Fruit fly (Drosophila melanogaster): ENCODE data around the gene Gba1b.
A peak's percentile ranks its signal among the peaks of the same experiment; 100 is the strongest.

The Gba1b gene

DNA sequence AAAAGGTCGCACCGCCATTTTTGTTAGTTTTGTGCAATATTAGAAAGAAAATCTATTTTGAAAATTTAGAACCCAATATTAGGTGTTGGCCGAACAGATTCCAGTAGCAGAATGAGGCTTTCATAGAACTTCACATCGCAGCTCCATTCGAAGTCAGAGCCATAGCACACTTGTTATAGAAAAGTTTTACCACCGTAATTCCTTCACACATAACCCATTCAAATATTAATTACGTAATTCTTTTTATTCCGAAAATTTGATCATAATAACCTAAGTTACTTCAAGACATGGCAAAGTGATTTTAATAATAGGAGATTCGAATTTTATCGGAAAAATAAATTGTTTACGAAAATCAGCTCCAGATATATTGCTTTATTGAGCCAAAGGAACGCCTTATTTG is 8.5 kb upstream of the Gba1b start, which contains the start of gene CG10252:
Gene CG10252 (minus strand): TSS at position 101 of the 400 bp plus-strand sequence.
- TF ChIP-seq Pdp1 (GFP tag; optimal IDR thresholded peaks at IDR 0.05) (peak in 1 of 2 experiments; percentile 68), Aef1 (GFP tag; IDR thresholded peaks at IDR 0.05) (no peak), Dll (GFP tag; IDR thresholded peaks at IDR 0.05; ENCODE audit: partially characterized antibody) (no peak), CG17802 (tag; optimal IDR thresholded peaks at IDR 0.05) (no peak), Dad (GFP tag; optimal IDR thresholded peaks at IDR 0.05) (no peak), twi (tag; optimal IDR thresholded peaks at IDR 0.05) (no peak), Abd-B (GFP tag; optimal IDR thresholded peaks at IDR 0.05) (no peak)

dm6 chr3R:23698835-23699234 is 5.8 kb upstream of the Gba1b start, which contains the start of gene prt:
Gene prt (minus strand): TSS chr3R:23699027.
- peak; percentile 27 for TF ChIP-seq Ets65A (GFP tag)
- no peak for TF ChIP-seq CG17186 (GFP tag; optimal IDR thresholded peaks at IDR 0.05)
- TF ChIP-seq scrt (GFP tag; optimal IDR thresholded peaks at IDR 0.05), result peak; percentile 72
- TF ChIP-seq CG9797 (GFP tag; optimal IDR thresholded peaks at IDR 0.05), result no peak
- no peak for TF ChIP-seq CG17385 (GFP tag; optimal IDR thresholded peaks at IDR 0.05)
- TF ChIP-seq Mrtf (GFP tag; IDR thresholded peaks at IDR 0.05), result 0 out of 3 replicates have a peak, but pooled peaks have one; percentile 16
- peak; percentile 87 for TF ChIP-seq Deaf1 (tag; optimal IDR thresholded peaks at IDR 0.05)
- TF ChIP-seq Hsf (GFP tag; optimal IDR thresholded peaks at IDR 0.05), result no peak
- no peak for TF ChIP-seq CG7786 (GFP tag; optimal IDR thresholded peaks at IDR 0.05)
- 0 out of 3 replicates have a peak, but pooled peaks have one; percentile 25 for TF ChIP-seq CG11456 (GFP tag; IDR thresholded peaks at IDR 0.05)
- no peak for TF ChIP-seq esg (GFP tag; conservative IDR thresholded peaks at IDR 0.05)
- TF ChIP-seq CG4707 (GFP tag; optimal IDR thresholded peaks at IDR 0.05), result no peak
- TF ChIP-seq CrebB (tag; optimal IDR thresholded peaks at IDR 0.05), result no peak

DNA sequence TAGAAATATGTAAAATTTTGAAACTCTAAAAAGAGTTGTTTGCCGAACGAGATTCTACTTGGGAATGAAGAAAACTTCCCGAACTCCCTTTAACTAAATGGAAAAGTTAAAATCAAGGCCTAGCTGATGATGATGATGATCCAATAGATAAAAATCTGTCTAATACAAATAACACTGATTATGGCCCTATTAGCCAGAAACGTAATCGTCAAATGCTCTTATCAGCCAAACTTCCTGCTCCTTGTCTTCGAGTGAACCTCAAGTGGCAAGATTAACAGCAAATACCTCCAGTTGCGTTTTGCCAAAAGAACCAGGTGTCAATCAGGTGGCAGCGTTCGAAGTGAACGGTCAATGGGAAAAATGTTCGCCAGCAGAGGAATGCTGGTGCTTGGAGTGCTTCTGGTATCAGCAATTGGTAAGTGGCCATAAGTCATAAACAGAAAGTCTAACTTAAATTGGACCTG is 4.3 kb upstream of the Gba1b start, which contains the start of the genes CG31468 and Gba1a:
Gene CG31468 (minus strand): TSS at position 51 of the 464 bp plus-strand sequence.
Gene Gba1a (plus strand): TSS at position 318 of the 464 bp plus-strand sequence.
- TF ChIP-seq exex (tag; optimal IDR thresholded peaks at IDR 0.05) (peak; percentile 72), psq (GFP tag; optimal IDR thresholded peaks at IDR 0.05) (no peak), sug (tag; optimal IDR thresholded peaks at IDR 0.05) (peak; percentile 26), Elba2 (GFP tag; optimal IDR thresholded peaks at IDR 0.05) (peak; percentile 28), sd (tag; optimal IDR thresholded peaks at IDR 0.05) (no peak), jigr1 (GFP tag; IDR thresholded peaks at IDR 0.05) (no peak)

dm6 chr3R:23702461-23702860 is 2.1 kb upstream of the Gba1b start, which contains the start of gene Qsox4:
Gene Qsox4 (plus strand): TSS chr3R:23702761.
- TF ChIP-seq Deaf1 (tag; optimal IDR thresholded peaks at IDR 0.05) (no peak), run (tag; optimal IDR thresholded peaks at IDR 0.05) (no peak), Meics (GFP tag; optimal IDR thresholded peaks at IDR 0.05) (no peak), ssp (GFP tag; IDR thresholded peaks at IDR 0.05) (no peak), zfh1 (GFP tag; IDR thresholded peaks at IDR 0.05) (no peak), sd (tag; optimal IDR thresholded peaks at IDR 0.05) (no peak), eyg (GFP tag; optimal IDR thresholded peaks at IDR 0.05) (no peak), CG6175 (GFP tag; IDR thresholded peaks at IDR 0.05) (no peak), ERR (GFP tag; optimal IDR thresholded peaks at IDR 0.05) (no peak), NK7.1 (GFP tag; optimal IDR thresholded peaks at IDR 0.05) (no peak), gt (GFP tag; IDR thresholded peaks at IDR 0.05) (no peak), CG7372 (GFP tag; IDR thresholded peaks at IDR 0.05) (no peak), CG11398 (GFP tag; optimal IDR thresholded peaks at IDR 0.05) (no peak), CG18476 (GFP tag; optimal IDR thresholded peaks at IDR 0.05) (no peak), HLH4C (GFP tag; IDR thresholded peaks at IDR 0.05; ENCODE audit: partially characterized antibody) (no peak), CG2875 (GFP tag; optimal IDR thresholded peaks at IDR 0.05) (no peak), CG16815 (GFP tag; optimal IDR thresholded peaks at IDR 0.05) (no peak), Asciz (GFP tag; optimal IDR thresholded peaks at IDR 0.05) (no peak)
